Fruit fly (Drosophila melanogaster): ENCODE data around the gene CG7573.
A peak's percentile ranks its signal among the peaks of the same experiment; 100 is the strongest.

CG7573 gene

dm6 chr3L:11273444-11274141 is 38.0 kb upstream of the CG7573 start (continued):
- no peak for TF ChIP-seq aop (GFP tag; IDR thresholded peaks at IDR 0.05)
- no peak for TF ChIP-seq Dad (GFP tag; optimal IDR thresholded peaks at IDR 0.05)
- no peak for TF ChIP-seq fd102C (GFP tag; optimal IDR thresholded peaks at IDR 0.05)
- TF ChIP-seq Oli (tag; optimal IDR thresholded peaks at IDR 0.05): no peak
- no peak for TF ChIP-seq CG9215 (GFP tag; IDR thresholded peaks at IDR 0.05)
- TF ChIP-seq nerfin-2 (GFP tag; IDR thresholded peaks at IDR 0.05; ENCODE audit: partially characterized antibody): no peak
- TF ChIP-seq jumu (GFP tag; optimal IDR thresholded peaks at IDR 0.05): no peak
- no peak for TF ChIP-seq Deaf1 (tag; optimal IDR thresholded peaks at IDR 0.05)
- no peak for TF ChIP-seq CG2116 (GFP tag; optimal IDR thresholded peaks at IDR 0.05)
- no peak for TF ChIP-seq fd3F (GFP tag; optimal IDR thresholded peaks at IDR 0.05)
- no peak for TF ChIP-seq tio (GFP tag; optimal IDR thresholded peaks at IDR 0.05)
- no peak for TF ChIP-seq Bteb2 (GFP tag; optimal IDR thresholded peaks at IDR 0.05)
- TF ChIP-seq CG16863 (GFP tag; optimal IDR thresholded peaks at IDR 0.05): no peak
- TF ChIP-seq klu (GFP tag; IDR thresholded peaks at IDR 0.05): no peak
- TF ChIP-seq BEAF-32 (GFP tag; optimal IDR thresholded peaks at IDR 0.05): no peak
- TF ChIP-seq Ets65A (GFP tag): no peak
- TF ChIP-seq CG5180 (GFP tag; optimal IDR thresholded peaks at IDR 0.05): no peak
- no peak for TF ChIP-seq Rx (GFP tag; IDR thresholded peaks at IDR 0.05)
- no peak for TF ChIP-seq chn (GFP tag; optimal IDR thresholded peaks at IDR 0.05)
- peak in 1 of 2 experiments; percentile 53 for TF ChIP-seq tll (GFP tag; optimal IDR thresholded peaks at IDR 0.05)
- no peak for TF ChIP-seq amos (GFP tag; IDR thresholded peaks at IDR 0.05; ENCODE audit: partially characterized antibody)
- no peak for TF ChIP-seq pan (optimal IDR thresholded peaks at IDR 0.05)
- TF ChIP-seq pan (GFP tag; optimal IDR thresholded peaks at IDR 0.05 in 1 of 2, IDR thresholded peaks at IDR 0.05 in 1 of 2): no peak
- no peak for TF ChIP-seq CG15011 (GFP tag; optimal IDR thresholded peaks at IDR 0.05)
- no peak for TF ChIP-seq Ets97D (GFP tag; optimal IDR thresholded peaks at IDR 0.05)
- TF ChIP-seq ewg (GFP tag; optimal IDR thresholded peaks at IDR 0.05): no peak
- TF ChIP-seq dysf (GFP tag; IDR thresholded peaks at IDR 0.05): no peak
- TF ChIP-seq caup (GFP tag; optimal IDR thresholded peaks at IDR 0.05; ENCODE audit: severe bottlenecking): no peak
- TF ChIP-seq CG2120 (GFP tag; optimal IDR thresholded peaks at IDR 0.05): no peak
- TF ChIP-seq Hsf (GFP tag; optimal IDR thresholded peaks at IDR 0.05): no peak
- no peak for TF ChIP-seq vvl (GFP tag; IDR thresholded peaks at IDR 0.05)
- TF ChIP-seq Optix (GFP tag; IDR thresholded peaks at IDR 0.05): no peak
- no peak for TF ChIP-seq CG1233 (GFP tag; optimal IDR thresholded peaks at IDR 0.05)
- TF ChIP-seq CG7556 (GFP tag; optimal IDR thresholded peaks at IDR 0.05): peak; percentile 9
- TF ChIP-seq nom (GFP tag; optimal IDR thresholded peaks at IDR 0.05): no peak
- TF ChIP-seq CG17829 (tag; optimal IDR thresholded peaks at IDR 0.05): no peak
- TF ChIP-seq CG3726 (GFP tag; IDR thresholded peaks at IDR 0.05): no peak
- TF ChIP-seq repo (GFP tag; optimal IDR thresholded peaks at IDR 0.05): no peak
- TF ChIP-seq zf30C (GFP tag; optimal IDR thresholded peaks at IDR 0.05): no peak
- TF ChIP-seq CG10209 (GFP tag; optimal IDR thresholded peaks at IDR 0.05): peak; percentile 10
- TF ChIP-seq slbo (GFP tag; IDR thresholded peaks at IDR 0.05): no peak
- no peak for TF ChIP-seq CG3847 (GFP tag; IDR thresholded peaks at IDR 0.05)
- TF ChIP-seq MESR4 (GFP tag; optimal IDR thresholded peaks at IDR 0.05): no peak
- TF ChIP-seq CG30020 (tag; optimal IDR thresholded peaks at IDR 0.05): no peak
- no peak for TF ChIP-seq CG11247 (GFP tag; IDR thresholded peaks at IDR 0.05)
- TF ChIP-seq Nf-YB (GFP tag; optimal IDR thresholded peaks at IDR 0.05): no peak
- no peak for TF ChIP-seq pb (GFP tag; optimal IDR thresholded peaks at IDR 0.05)
- no peak for TF ChIP-seq ab (GFP tag; optimal IDR thresholded peaks at IDR 0.05)
- no peak for TF ChIP-seq yki (optimal IDR thresholded peaks at IDR 0.05)
- no peak for TF ChIP-seq CG1832 (GFP tag; optimal IDR thresholded peaks at IDR 0.05)
- TF ChIP-seq CG9817 (tag; optimal IDR thresholded peaks at IDR 0.05): no peak

Measured in whole organism, embryonic.